Worm (Caenorhabditis elegans): Measurements from ENCODE around the gene Y62H9A.13.

Gene Y62H9A.13

DNA sequence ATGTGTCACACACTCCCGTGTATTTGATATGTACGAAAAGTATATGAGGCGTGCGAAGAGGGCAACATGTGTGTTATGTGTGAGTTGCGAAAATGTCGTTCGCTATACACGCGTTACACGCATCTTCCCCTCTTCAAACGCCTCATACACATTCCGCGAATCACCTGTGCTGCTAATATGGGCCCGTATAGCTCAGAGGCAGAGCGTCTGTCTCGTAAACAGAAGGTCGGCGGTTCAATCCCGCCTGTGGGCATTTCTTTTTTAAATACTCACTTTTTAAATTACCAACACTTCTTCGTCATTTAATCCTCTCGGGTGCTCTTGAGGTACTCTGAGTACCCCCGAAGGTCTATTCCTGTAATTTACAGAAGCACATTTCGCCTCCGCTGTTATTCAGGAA is 16.7 kb downstream of the Y62H9A.13 start (continued):
- TF ChIP-seq dve-1 (tag; optimal IDR thresholded peaks at IDR 0.05; ENCODE audit: insufficient read depth), result no peak
- TF ChIP-seq ceh-44 (GFP tag; IDR thresholded peaks at IDR 0.05), result 0 out of 2 replicates have a peak, but pooled peaks have one; percentile 49
- TF ChIP-seq mdt-29 (GFP tag; IDR thresholded peaks at IDR 0.05), result no peak
- TF ChIP-seq vab-7 (GFP tag; IDR thresholded peaks at IDR 0.05), result peak; percentile 66; the same call in 1 of the 2 replicates
- TF ChIP-seq ces-1 (GFP tag; optimal IDR thresholded peaks at IDR 0.05), result no peak
- TF ChIP-seq dmd-8 (GFP tag; IDR thresholded peaks at IDR 0.05), result peak; percentile 84
- no peak for TF ChIP-seq cey-2 (tag; optimal IDR thresholded peaks at IDR 0.05; ENCODE audit: borderline replicate concordance, insufficient read depth)
- no peak for TF ChIP-seq ceh-32 (tag; optimal IDR thresholded peaks at IDR 0.05; ENCODE audit: poor library complexity)
- no peak for TF ChIP-seq spr-1 (tag; optimal IDR thresholded peaks at IDR 0.05)
- TF ChIP-seq nhr-41 (GFP tag; IDR thresholded peaks at IDR 0.05), result 0 out of 2 replicates have a peak, but pooled peaks have one; percentile 10
- peak; percentile 75 for TF ChIP-seq Y48G9A.11 (GFP tag; IDR thresholded peaks at IDR 0.05)
- TF ChIP-seq hlh-11 (tag; optimal IDR thresholded peaks at IDR 0.05), result no peak
- TF ChIP-seq mxl-3 (GFP tag; optimal IDR thresholded peaks at IDR 0.05), result no peak
- peak; percentile 93 for TF ChIP-seq snpc-1.2 (GFP tag; IDR thresholded peaks at IDR 0.05)
- peak; percentile 33 for TF ChIP-seq aha-1 (tag)

- TF ChIP-seq mes-2 (tag; optimal IDR thresholded peaks at IDR 0.05; ENCODE audit: poor library complexity, severe bottlenecking) (peak; percentile 85), tag-97 (GFP tag; IDR thresholded peaks at IDR 0.05) (no peak), aly-2 (tag; optimal IDR thresholded peaks at IDR 0.05) (no peak), zip-11 (GFP tag; IDR thresholded peaks at IDR 0.05) (no peak), egl-27 (tag; optimal IDR thresholded peaks at IDR 0.05) (no peak), pha-4 (GFP tag; IDR thresholded peaks at IDR 0.05) (peak; percentile 87), pha-4 (tag; optimal IDR thresholded peaks at IDR 0.05) (no peak), hlh-30 (tag; optimal IDR thresholded peaks at IDR 0.05; ENCODE audit: insufficient read depth) (peak; percentile 46), snpc-1.2 (GFP tag; IDR thresholded peaks at IDR 0.05) (peak; percentile 87), dpl-1 (GFP tag; optimal IDR thresholded peaks at IDR 0.05) (no peak), daf-8 (GFP tag; IDR thresholded peaks at IDR 0.05) (0 out of 2 replicates have a peak, but pooled peaks have one; percentile 60), ztf-7 (tag; optimal IDR thresholded peaks at IDR 0.05) (peak; percentile 31), nhr-77 (tag; optimal IDR thresholded peaks at IDR 0.05) (peak; percentile 58), spr-3 (GFP tag; optimal IDR thresholded peaks at IDR 0.05) (peak; percentile 58), T26A8.4 (GFP tag; IDR thresholded peaks at IDR 0.05) (no peak), Y105C5A.15 (GFP tag; IDR thresholded peaks at IDR 0.05) (peak; percentile 51; the same call in 1 of the 2 replicates), nhr-76 (tag; optimal IDR thresholded peaks at IDR 0.05) (no peak), nhr-48 (tag; optimal IDR thresholded peaks at IDR 0.05) (peak; percentile 42), nhr-42 (GFP tag; IDR thresholded peaks at IDR 0.05) (peak; percentile 86), gei-8 (GFP tag; optimal IDR thresholded peaks at IDR 0.05) (no peak), ceh-82 (tag; optimal IDR thresholded peaks at IDR 0.05) (no peak), ceh-32 (tag; optimal IDR thresholded peaks at IDR 0.05; ENCODE audit: poor library complexity) (no peak), nhr-41 (GFP tag; IDR thresholded peaks at IDR 0.05) (0 out of 2 replicates have a peak, but pooled peaks have one; percentile 33), hlh-11 (tag; optimal IDR thresholded peaks at IDR 0.05) (peak; percentile 44), arid-1 (GFP tag; conservative IDR thresholded peaks at IDR 0.05) (peak; percentile 54; the same call in 1 of the 2 replicates), nhr-28 (tag; optimal IDR thresholded peaks at IDR 0.05) (peak; percentile 12), unc-62 (GFP tag; optimal IDR thresholded peaks at IDR 0.05 in 1 of 2) (no peak), unc-62 (tag; optimal IDR thresholded peaks at IDR 0.05) (no peak), zfp-2 (tag; optimal IDR thresholded peaks at IDR 0.05) (peak; percentile 40), F26F4.8 (GFP tag; conservative IDR thresholded peaks at IDR 0.05) (peak; percentile 52; the same call in 1 of the 2 replicates), Y5F2A.4 (GFP tag; optimal IDR thresholded peaks at IDR 0.05) (peak; percentile 69), hif-1 (tag; optimal IDR thresholded peaks at IDR 0.05) (peak in 1 of 2 experiments; percentile 2), sdz-12 (GFP tag; optimal IDR thresholded peaks at IDR 0.05) (peak; percentile 42), mxl-3 (GFP tag; optimal IDR thresholded peaks at IDR 0.05) (peak; percentile 11), php-3 (GFP tag; IDR thresholded peaks at IDR 0.05) (peak; percentile 63; the same call in 1 of the 2 replicates), ceh-44 (GFP tag; IDR thresholded peaks at IDR 0.05) (0 out of 2 replicates have a peak, but pooled peaks have one; percentile 16), cey-2 (tag; optimal IDR thresholded peaks at IDR 0.05; ENCODE audit: borderline replicate concordance, insufficient read depth) (no peak), duxl-1 (tag; optimal IDR thresholded peaks at IDR 0.05; ENCODE audit: poor library complexity) (peak; percentile 78), nhr-11 (tag; optimal IDR thresholded peaks at IDR 0.05) (no peak), mdt-29 (GFP tag; IDR thresholded peaks at IDR 0.05) (no peak; the same call in 1 of the 2 replicates), ces-1 (GFP tag; optimal IDR thresholded peaks at IDR 0.05) (no peak)
Observed at ce11 chrX:11934933-11935332, 18.1 kb downstream of the Y62H9A.13 start.

All from whole organism, L4 larva.